Fruit fly (Drosophila melanogaster): ENCODE results near the gene CG8132.

CG8132 gene

dm6 chr3R:9418373-9419299, 17.3 kb downstream of the CG8132 start (continued):
- TF ChIP-seq CkIIα-i1 (GFP tag; IDR thresholded peaks at IDR 0.05) (no peak), YL-1 (GFP tag; optimal IDR thresholded peaks at IDR 0.05) (no peak), dmrt11E (tag; optimal IDR thresholded peaks at IDR 0.05) (no peak), Asciz (GFP tag; optimal IDR thresholded peaks at IDR 0.05) (no peak), Fer1 (GFP tag; optimal IDR thresholded peaks at IDR 0.05) (no peak), HLH3B (GFP tag; IDR thresholded peaks at IDR 0.05) (no peak), stwl (tag; optimal IDR thresholded peaks at IDR 0.05) (no peak), CG6813 (GFP tag; optimal IDR thresholded peaks at IDR 0.05) (no peak), vfl (GFP tag; optimal IDR thresholded peaks at IDR 0.05) (no peak), Hey (tag; optimal IDR thresholded peaks at IDR 0.05) (no peak), phol (tag; optimal IDR thresholded peaks at IDR 0.05) (no peak), Ets97D (GFP tag; optimal IDR thresholded peaks at IDR 0.05) (no peak), Taf1 (GFP tag; IDR thresholded peaks at IDR 0.05) (no peak), CG15479 (GFP tag; optimal IDR thresholded peaks at IDR 0.05) (peak; percentile 73), trh (GFP tag; optimal IDR thresholded peaks at IDR 0.05) (no peak), HLH54F (GFP tag; optimal IDR thresholded peaks at IDR 0.05) (no peak), dati (GFP tag; IDR thresholded peaks at IDR 0.05) (no peak), nom (GFP tag; optimal IDR thresholded peaks at IDR 0.05) (no peak), CG4854 (GFP tag; optimal IDR thresholded peaks at IDR 0.05) (no peak), CG6791 (GFP tag; IDR thresholded peaks at IDR 0.05; ENCODE audit: partially characterized antibody) (no peak), CG3726 (GFP tag; IDR thresholded peaks at IDR 0.05) (no peak), wdn (GFP tag; IDR thresholded peaks at IDR 0.05) (no peak), CG16779 (GFP tag; IDR thresholded peaks at IDR 0.05) (no peak), Med (GFP tag) (peak; percentile 51), Sry-δ (GFP tag; optimal IDR thresholded peaks at IDR 0.05) (no peak), fu2 (GFP tag; optimal IDR thresholded peaks at IDR 0.05) (no peak), CG3407 (GFP tag; optimal IDR thresholded peaks at IDR 0.05) (no peak), Elba2 (GFP tag; optimal IDR thresholded peaks at IDR 0.05) (no peak), ind (GFP tag; optimal IDR thresholded peaks at IDR 0.05) (no peak), Meics (GFP tag; optimal IDR thresholded peaks at IDR 0.05) (no peak), tap (tag; optimal IDR thresholded peaks at IDR 0.05) (no peak), CG32532 (GFP tag; IDR thresholded peaks at IDR 0.05) (no peak), tll (GFP tag; optimal IDR thresholded peaks at IDR 0.05) (no peak), Doc3 (GFP tag; IDR thresholded peaks at IDR 0.05; ENCODE audit: partially characterized antibody) (no peak), knrl (GFP tag; IDR thresholded peaks at IDR 0.05; ENCODE audit: partially characterized antibody) (no peak), CG9609 (GFP tag; optimal IDR thresholded peaks at IDR 0.05) (no peak), CG15601 (tag; optimal IDR thresholded peaks at IDR 0.05) (no peak), CHES-1-like (GFP tag; optimal IDR thresholded peaks at IDR 0.05) (no peak), CG2875 (GFP tag; optimal IDR thresholded peaks at IDR 0.05) (no peak), z (GFP tag; IDR thresholded peaks at IDR 0.05) (no peak), Chrac-16 (GFP tag; optimal IDR thresholded peaks at IDR 0.05) (no peak), cg (GFP tag; optimal IDR thresholded peaks at IDR 0.05) (no peak), CG9932 (GFP tag; IDR thresholded peaks at IDR 0.05) (no peak), Mrtf (GFP tag; IDR thresholded peaks at IDR 0.05) (no peak), CG10959 (GFP tag; IDR thresholded peaks at IDR 0.05) (no peak), CG7271 (tag; optimal IDR thresholded peaks at IDR 0.05) (no peak), Oaz (GFP tag; IDR thresholded peaks at IDR 0.05) (no peak), HHEX (GFP tag; optimal IDR thresholded peaks at IDR 0.05) (no peak), CG5245 (GFP tag; optimal IDR thresholded peaks at IDR 0.05) (no peak)
